Worm (Caenorhabditis elegans) whole organism, late embryonic: ENCODE data around the gene ddx-35.

Experiments
- C08G9.2 ChIP-seq: sonication (generic microtip); optimal IDR thresholded peaks from 2 replicates; lab custom pipeline; 2016; ENCODE audit warnings: mild to moderate bottlenecking, missing genetic modification characterization, moderate library complexity, missing compliant biosample characterization
- K02D7.2 ChIP-seq: sonication (generic microtip); optimal IDR thresholded peaks from 2 replicates; lab custom pipeline; 2017; ENCODE audit warnings: mild to moderate bottlenecking, missing genetic modification characterization, missing compliant biosample characterization
- K09A11.1 ChIP-seq: sonication (generic microtip); optimal IDR thresholded peaks from 2 replicates; lab custom pipeline; 2017; ENCODE audit warnings: antibody characterized with exemption, mild to moderate bottlenecking, missing genetic modification characterization, missing compliant biosample characterization; ENCODE audit not compliant: insufficient read depth
- T23F11.4 ChIP-seq: fragments of 200-800 bp; sonication (Bioruptor generic); optimal IDR thresholded peaks from 2 replicates; lab custom pipeline; 2018; ENCODE audit warnings: mild to moderate bottlenecking, missing genetic modification characterization, missing compliant biosample characterization
- ahr-1 ChIP-seq: sonication (generic microtip); optimal IDR thresholded peaks from 2 replicates; lab custom pipeline; 2016; ENCODE audit warnings: missing genetic modification characterization, missing compliant biosample characterization
- ceh-14 ChIP-seq: sonication (generic microtip); optimal IDR thresholded peaks from 2 replicates; lab custom pipeline; 2016; ENCODE audit warnings: missing genotype, missing genetic modification characterization, missing compliant biosample characterization
- ceh-2 ChIP-seq: sonication (generic microtip); optimal IDR thresholded peaks from 2 replicates; lab custom pipeline; 2016; ENCODE audit warnings: missing genotype, missing genetic modification characterization, missing compliant biosample characterization
- ceh-24 ChIP-seq: sonication (generic microtip); optimal IDR thresholded peaks from 2 replicates; lab custom pipeline; 2016; ENCODE audit warnings: mild to moderate bottlenecking, missing genetic modification characterization, missing compliant biosample characterization
- ceh-31 ChIP-seq: sonication (generic microtip); optimal IDR thresholded peaks from 2 replicates; lab custom pipeline; 2016; ENCODE audit warnings: missing genetic modification characterization, missing compliant biosample characterization
- ceh-34 ChIP-seq: sonication (generic microtip); optimal IDR thresholded peaks from 2 replicates; lab custom pipeline; 2016; ENCODE audit warnings: mild to moderate bottlenecking, missing genetic modification characterization, missing compliant biosample characterization
- ceh-45 ChIP-seq: fragments of 200-800 bp; sonication (Bioruptor generic); IDR thresholded peaks from 2 replicates; pipeline ENCODE4 v1.3.6; 2022; ENCODE audit warnings: missing genetic modification reagents, missing genetic modification characterization, missing compliant biosample characterization
- ceh-48 ChIP-seq: sonication (generic microtip); optimal IDR thresholded peaks from 2 replicates; lab custom pipeline; 2016; ENCODE audit warnings: missing genetic modification characterization, inconsistent platforms, missing compliant biosample characterization
- ceh-9 ChIP-seq: sonication (generic microtip); optimal IDR thresholded peaks from 2 replicates; lab custom pipeline; 2016; ENCODE audit warnings: mild to moderate bottlenecking, missing genetic modification characterization, inconsistent platforms, missing compliant biosample characterization
- dmd-4 ChIP-seq: sonication (generic microtip); optimal IDR thresholded peaks from 2 replicates; lab custom pipeline; 2016; ENCODE audit warnings: borderline replicate concordance, missing genetic modification characterization, missing compliant biosample characterization
- elt-2 ChIP-seq: sonication (generic microtip); optimal IDR thresholded peaks from 2 replicates; lab custom pipeline; 2016; ENCODE audit warnings: missing genetic modification reagents, missing genetic modification characterization, missing compliant biosample characterization
- ets-4 ChIP-seq: sonication (generic microtip); optimal IDR thresholded peaks from 2 replicates; lab custom pipeline; 2016; ENCODE audit warnings: missing genetic modification characterization, missing compliant biosample characterization
- eyg-1 ChIP-seq: sonication (generic microtip); optimal IDR thresholded peaks from 2 replicates; lab custom pipeline; 2016; ENCODE audit warnings: missing genotype, missing genetic modification characterization, missing compliant biosample characterization
- fax-1 ChIP-seq: sonication (generic microtip); optimal IDR thresholded peaks from 2 replicates; lab custom pipeline; 2016; ENCODE audit warnings: missing genotype, missing genetic modification characterization, missing compliant biosample characterization
- hlh-13 ChIP-seq: fragments of 200-800 bp; sonication (Bioruptor generic); optimal IDR thresholded peaks from 2 replicates; lab custom pipeline; 2018; ENCODE audit warnings: mild to moderate bottlenecking, missing genetic modification characterization, missing compliant biosample characterization
- hlh-30 ChIP-seq: sonication (generic microtip); optimal IDR thresholded peaks from 2 replicates; lab custom pipeline; 2017; ENCODE audit warnings: antibody characterized with exemption, missing genetic modification characterization, missing compliant biosample characterization; ENCODE audit not compliant: insufficient read depth
- lim-6 ChIP-seq: sonication (generic microtip); optimal IDR thresholded peaks from 2 replicates; lab custom pipeline; 2016; ENCODE audit warnings: missing genetic modification characterization, missing compliant biosample characterization
- mec-3 ChIP-seq: sonication (generic microtip); optimal IDR thresholded peaks from 2 replicates; lab custom pipeline; 2016; ENCODE audit warnings: borderline replicate concordance, missing genetic modification characterization, missing compliant biosample characterization
- nfya-1 ChIP-seq: sonication (generic microtip); optimal IDR thresholded peaks from 2 replicates; lab custom pipeline; 2017; ENCODE audit warnings: missing genetic modification characterization, mild to moderate bottlenecking, missing compliant biosample characterization, antibody characterized with exemption, moderate library complexity
- pag-3 ChIP-seq: sonication (generic microtip); optimal IDR thresholded peaks from 2 replicates; lab custom pipeline; 2016; ENCODE audit warnings: missing compliant biosample characterization, missing genetic modification characterization, borderline replicate concordance
- pax-1 ChIP-seq: fragments of 150-350 bp; optimal IDR thresholded peaks from 2 replicates; lab custom pipeline; 2014; ENCODE audit warnings: missing biosample characterization, missing genetic modification characterization
- pqm-1 ChIP-seq: sonication (generic microtip); optimal IDR thresholded peaks from 2 replicates; lab custom pipeline; 2016; ENCODE audit warnings: missing genetic modification characterization, missing compliant biosample characterization
- ref-2 ChIP-seq: sonication (generic microtip); optimal IDR thresholded peaks from 2 replicates; lab custom pipeline; 2016; ENCODE audit warnings: missing genetic modification characterization, missing compliant biosample characterization
- rnt-1 ChIP-seq: sonication (generic microtip); optimal IDR thresholded peaks from 2 replicates; lab custom pipeline; 2016; ENCODE audit warnings: missing genetic modification characterization, missing compliant biosample characterization
- tbx-2 ChIP-seq: sonication (generic microtip); optimal IDR thresholded peaks from 2 replicates; lab custom pipeline; 2016; ENCODE audit warnings: missing genetic modification characterization, missing compliant biosample characterization
- tbx-7 ChIP-seq: sonication (generic microtip); optimal IDR thresholded peaks from 2 replicates; lab custom pipeline; 2016; ENCODE audit warnings: missing genotype, missing genetic modification characterization, missing compliant biosample characterization
- unc-3 ChIP-seq, 2 experiments: fragments of 200-800 bp in 1 of 2; sonication (Bioruptor generic) in 1 of 2; sonication (generic microtip) in 1 of 2; conservative IDR thresholded peaks in 1 of 2; optimal IDR thresholded peaks in 1 of 2; 2 replicates each; pipeline versions ENCODE4 v1.3.6 to Lab custom; 2016 to 2022; ENCODE audit warnings: missing compliant biosample characterization in 2 of 2, missing genetic modification characterization in 2 of 2, missing genetic modification reagents in 1 of 2
- zip-5 ChIP-seq: sonication (generic microtip); optimal IDR thresholded peaks from 2 replicates; lab custom pipeline; 2016; ENCODE audit warnings: missing genetic modification characterization, missing compliant biosample characterization

The ddx-35 gene

ce11 chrIII:1543406-1544011 is 10.7 kb downstream of the ddx-35 start:
- TF ChIP-seq ceh-48 (peak; percentile 43), dmd-4 (tag; lab: Kevin White, UChicago) (no peak)
- TF ChIP-seq, all 69 proteins: peak for 1

- no peak for TF ChIP-seq K02D7.2 (tag; lab: Kevin White, UChicago)
- no peak for TF ChIP-seq ceh-24 (tag; lab: Kevin White, UChicago)
- no peak for TF ChIP-seq mec-3 (tag; lab: Kevin White, UChicago)
- TF ChIP-seq hlh-30 (tag; lab: Kevin White, UChicago): no peak
- no peak for TF ChIP-seq ceh-45 (GFP tag; lab: Robert Waterston, UW)
- TF ChIP-seq ets-4 (tag; lab: Kevin White, UChicago): peak; percentile 65
- TF ChIP-seq pag-3 (tag; lab: Kevin White, UChicago): no peak
- peak; percentile 4 for TF ChIP-seq ahr-1 (tag; lab: Kevin White, UChicago)
- TF ChIP-seq elt-2 (tag; lab: Kevin White, UChicago): peak; percentile 33
- peak; percentile 37 for TF ChIP-seq zip-5 (tag; lab: Kevin White, UChicago)
- TF ChIP-seq ref-2 (tag; lab: Kevin White, UChicago): no peak
- TF ChIP-seq ceh-2 (tag; lab: Kevin White, UChicago): peak; percentile 68
- peak; percentile 56 for TF ChIP-seq tbx-7 (tag; lab: Kevin White, UChicago)
- TF ChIP-seq fax-1 (tag; lab: Kevin White, UChicago): peak; percentile 16
- peak; percentile 78 for TF ChIP-seq C08G9.2
- peak; percentile 69 for TF ChIP-seq ceh-31 (tag; lab: Kevin White, UChicago)
- TF ChIP-seq tbx-2: peak; percentile 66
- TF ChIP-seq, all 69 proteins: peak for 10
Observed at ce11 chrIII:1540100-1540695, 14.0 kb downstream of the ddx-35 start, which contains the start of the genes Y67D2.5 and cisd-3.2. TSS of gene Y67D2.5 (minus strand) at chrIII:1540244. TSS of gene cisd-3.2 (plus strand) at chrIII:1540493.

ce11 chrIII:1539366-1539765 is 14.9 kb downstream of the ddx-35 start:
- no peak for TF ChIP-seq ref-2 (tag; lab: Kevin White, UChicago)
- no peak for TF ChIP-seq ceh-9 (tag; lab: Kevin White, UChicago)
- no peak for TF ChIP-seq K09A11.1 (tag; lab: Kevin White, UChicago)
- no peak for TF ChIP-seq ceh-14 (tag; lab: Kevin White, UChicago)

ce11 chrIII:1534431-1534830 is 19.8 kb downstream of the ddx-35 start:
- no peak for TF ChIP-seq pqm-1 (tag; lab: Kevin White, UChicago)
- no peak for TF ChIP-seq unc-3 (GFP tag; conservative IDR thresholded peaks at IDR 0.05; lab: Robert Waterston, UW)
- no peak for TF ChIP-seq unc-3 (tag; optimal IDR thresholded peaks at IDR 0.05; lab: Kevin White, UChicago)
- no peak for TF ChIP-seq mec-3 (tag; lab: Kevin White, UChicago)
- no peak for TF ChIP-seq pax-1 (tag; lab: Kevin White, UChicago)
- no peak for TF ChIP-seq hlh-13 (GFP tag; lab: Kevin White, UChicago)
- TF ChIP-seq eyg-1 (tag; lab: Kevin White, UChicago): no peak
- TF ChIP-seq ceh-34 (tag; lab: Kevin White, UChicago): no peak
- TF ChIP-seq lim-6 (tag; lab: Kevin White, UChicago): no peak
- TF ChIP-seq T23F11.4 (GFP tag; lab: Kevin White, UChicago): no peak
- TF ChIP-seq ceh-45 (GFP tag; lab: Robert Waterston, UW): no peak
- TF ChIP-seq rnt-1 (tag; lab: Kevin White, UChicago): no peak
- TF ChIP-seq fax-1 (tag; lab: Kevin White, UChicago): no peak
- TF ChIP-seq nfya-1 (tag; lab: Kevin White, UChicago): no peak
